Worm (Caenorhabditis elegans): ENCODE data around the gene fbxa-137.
A peak's percentile ranks its signal among the peaks of the same experiment; 100 is the strongest.
"Not testable (repeated sequence)": the region's sequence is repeated elsewhere in the genome, so short reads cannot be mapped to it uniquely, and the experiment has no call there.

The fbxa-137 gene

DNA sequence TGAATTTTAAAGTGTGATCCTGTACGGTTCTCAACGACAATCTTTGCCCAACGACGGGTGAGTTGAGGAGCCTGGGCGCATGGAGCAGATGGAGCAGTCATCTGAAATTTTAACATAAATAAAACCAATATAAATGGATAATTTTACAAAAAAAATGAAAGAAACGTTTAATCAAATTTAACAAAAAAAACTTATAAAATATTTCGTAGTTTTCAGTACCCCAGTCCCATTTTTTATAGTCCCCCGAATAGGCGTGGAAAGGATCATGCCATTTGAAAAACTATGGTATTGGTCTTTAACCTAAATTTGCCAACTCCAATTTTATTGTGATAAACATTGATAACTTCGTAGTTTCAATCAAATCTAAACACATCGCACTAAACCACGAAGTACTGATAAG, 46.4 kb downstream of the fbxa-137 start, which contains the start of gene pud-3:
Gene pud-3, minus strand, starts transcription at position 101 of the 400 bp plus-strand sequence.
- no peak for TF ChIP-seq elt-2 (tag; optimal IDR thresholded peaks at IDR 0.05)
- TF ChIP-seq pqm-1 (tag; optimal IDR thresholded peaks at IDR 0.05) = peak; percentile 41

DNA sequence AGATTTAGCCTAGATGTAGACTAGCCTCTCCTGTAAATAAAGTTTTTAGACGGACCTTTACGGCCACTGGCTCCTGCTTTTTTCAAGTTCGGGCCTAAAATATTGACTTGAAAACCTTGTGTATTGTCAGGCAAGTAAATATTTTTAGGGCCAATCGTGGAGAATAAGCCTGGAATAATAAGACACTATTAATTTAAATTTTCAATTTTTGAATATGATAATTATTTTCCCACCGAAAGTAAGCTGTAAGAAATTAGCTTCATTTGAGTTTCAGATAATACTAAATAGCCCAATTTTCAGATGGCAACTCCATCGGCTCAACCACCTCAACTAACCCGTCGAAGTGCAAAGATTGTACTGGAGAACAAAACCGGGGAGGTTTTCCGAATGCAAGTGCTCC, 47.8 kb downstream of the fbxa-137 start, which contains the start of gene pud-4:
Gene pud-4, plus strand, starts transcription at position 301 of the 400 bp plus-strand sequence.
- TF ChIP-seq ztf-11 (tag; optimal IDR thresholded peaks at IDR 0.05) (no peak), nhr-12 (tag; optimal IDR thresholded peaks at IDR 0.05) (no peak), egl-27 (tag; optimal IDR thresholded peaks at IDR 0.05) (no peak), nhr-28 (tag; optimal IDR thresholded peaks at IDR 0.05) (no peak), ceh-28 (tag; optimal IDR thresholded peaks at IDR 0.05) (no peak), unc-39 (tag; optimal IDR thresholded peaks at IDR 0.05) (no peak), tbx-2 (tag; optimal IDR thresholded peaks at IDR 0.05) (no peak), ama-1 (optimal IDR thresholded peaks at IDR 0.05) (no peak), nhr-67 (tag; optimal IDR thresholded peaks at IDR 0.05) (no peak), fos-1 (tag; optimal IDR thresholded peaks at IDR 0.05) (no peak), elt-3 (tag; optimal IDR thresholded peaks at IDR 0.05) (no peak), lsy-12 (tag; optimal IDR thresholded peaks at IDR 0.05) (no peak), ceh-16 (tag; optimal IDR thresholded peaks at IDR 0.05) (no peak), zag-1 (tag; optimal IDR thresholded peaks at IDR 0.05) (no peak), elt-2 (tag; optimal IDR thresholded peaks at IDR 0.05) (no peak)

DNA sequence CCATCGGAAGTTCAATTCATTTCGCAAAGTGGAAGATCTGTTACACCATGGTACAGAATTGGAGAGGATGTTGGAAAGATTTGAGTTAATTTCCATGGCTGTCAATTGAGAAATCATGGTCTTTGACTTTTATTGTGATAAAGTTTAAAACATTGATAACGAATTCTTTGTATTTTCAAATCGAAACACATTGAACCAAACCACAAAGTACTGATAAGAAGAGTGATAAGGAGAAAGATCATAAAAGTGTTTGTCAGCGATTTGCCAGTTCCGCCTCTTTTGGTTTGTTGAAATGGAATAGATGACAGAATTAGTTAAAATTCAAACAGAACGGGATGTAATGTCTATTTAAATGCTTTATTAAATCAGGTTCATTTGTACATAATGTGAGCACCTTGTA, 48.5 kb downstream of the fbxa-137 start:
- TF ChIP-seq nfya-1 (tag; optimal IDR thresholded peaks at IDR 0.05; ENCODE audit: insufficient read depth) (peak; percentile 41), pqm-1 (tag; optimal IDR thresholded peaks at IDR 0.05) (peak; percentile 99), elt-2 (tag; optimal IDR thresholded peaks at IDR 0.05) (peak; percentile 98), egl-27 (tag; optimal IDR thresholded peaks at IDR 0.05) (no peak), pha-4 (tag; optimal IDR thresholded peaks at IDR 0.05) (peak; percentile 30), jun-1 (tag; optimal IDR thresholded peaks at IDR 0.05) (peak; percentile 58)

DNA sequence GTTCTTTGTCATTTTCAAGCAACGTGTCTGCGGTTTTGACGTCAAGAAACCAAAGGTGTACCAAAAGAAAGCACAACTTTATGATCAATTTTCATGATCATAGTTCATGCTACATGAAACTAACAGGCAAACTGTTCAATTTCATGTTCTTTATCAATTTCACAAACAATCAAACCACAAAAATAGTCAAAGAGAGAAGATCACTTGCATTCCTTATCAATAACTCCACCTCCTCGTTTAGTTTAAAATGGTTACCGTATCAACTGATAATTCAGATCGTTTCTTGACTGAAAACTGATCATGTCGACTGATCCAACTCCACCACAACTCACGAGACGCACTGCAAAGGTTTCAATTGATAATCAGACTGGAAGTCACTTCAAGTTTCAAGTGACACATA, 51.5 kb downstream of the fbxa-137 start, which contains the start of gene pud-1.1:
Gene pud-1.1, plus strand, starts transcription at position 301 of the 400 bp plus-strand sequence.
- TF ChIP-seq fkh-2, nhr-12, elt-2 (tag; optimal IDR thresholded peaks at IDR 0.05): not testable (repeated sequence)
